Worm (Caenorhabditis elegans) whole organism, early embryonic: ENCODE results near the gene srx-65.

Experiments used
- F13C5.2 ChIP-seq: sonication (generic microtip); optimal IDR thresholded peaks from 2 replicates; lab custom pipeline; 2017; ENCODE audit warnings: mild to moderate bottlenecking, missing genetic modification characterization, inconsistent platforms, missing compliant biosample characterization
- aly-1 ChIP-seq: sonication (generic microtip); optimal IDR thresholded peaks from 2 replicates; lab custom pipeline; 2016; ENCODE audit warnings: missing genetic modification characterization, missing compliant biosample characterization
- ama-1 ChIP-seq: fragments of 150-350 bp; optimal IDR thresholded peaks from 2 replicates; lab custom pipeline; 2014
- ceh-36 ChIP-seq: sonication (generic microtip); optimal IDR thresholded peaks from 2 replicates; lab custom pipeline; 2016; ENCODE audit warnings: missing genetic modification characterization, inconsistent platforms, missing compliant biosample characterization
- flt-1 ChIP-seq: fragments of 200-800 bp; sonication (Bioruptor generic); IDR thresholded peaks from 2 replicates; pipeline ENCODE4 v1.3.6; 2022; ENCODE audit warnings: missing genetic modification characterization, missing compliant biosample characterization
- hmbx-1 ChIP-seq: sonication (generic microtip); optimal IDR thresholded peaks from 2 replicates; lab custom pipeline; 2016; ENCODE audit warnings: mild to moderate bottlenecking, missing genetic modification characterization, missing compliant biosample characterization
- hnd-1 ChIP-seq: sonication (generic microtip); optimal IDR thresholded peaks from 2 replicates; lab custom pipeline; 2016; ENCODE audit warnings: missing genetic modification characterization, missing compliant biosample characterization
- pes-1 ChIP-seq: fragments of 200-800 bp; sonication (Bioruptor generic); IDR thresholded peaks from 2 replicates; pipeline ENCODE4 v1.3.6; 2022; ENCODE audit warnings: missing genetic modification reagents, missing genetic modification characterization, missing compliant biosample characterization
- tbx-11 ChIP-seq: fragments of 200-800 bp; sonication (Bioruptor generic); IDR thresholded peaks from 2 replicates; pipeline ENCODE4 v1.3.6; 2022; ENCODE audit warnings: missing genetic modification characterization, missing compliant biosample characterization
- tbx-37 ChIP-seq: fragments of 200-800 bp; sonication (Bioruptor generic); conservative IDR thresholded peaks from 2 replicates; pipeline ENCODE4 v1.3.6; 2022; ENCODE audit warnings: missing genetic modification reagents, missing genetic modification characterization, missing compliant biosample characterization
- tra-4 ChIP-seq: sonication (generic microtip); optimal IDR thresholded peaks from 2 replicates; lab custom pipeline; 2017; ENCODE audit warnings: missing genetic modification characterization, missing compliant biosample characterization

ce11 chrV:3957608-3958007, 35.9 kb downstream of the srx-65 start, which contains the start of gene cyp-34A5:
- no peak for TF ChIP-seq aly-1 (tag; lab: Kevin White, UChicago)
- TF ChIP-seq flt-1 (GFP tag; lab: Robert Waterston, UW) = no peak
- TF ChIP-seq pes-1 (GFP tag; lab: Robert Waterston, UW) = no peak
- TF ChIP-seq ama-1 (lab: Kevin White, UChicago) = no peak
- TF ChIP-seq hnd-1 (tag; lab: Kevin White, UChicago) = no peak
- TF ChIP-seq ceh-36 (tag; lab: Kevin White, UChicago) = no peak
- no peak for TF ChIP-seq tbx-37
- TF ChIP-seq hmbx-1 (tag; lab: Kevin White, UChicago) = no peak
- TF ChIP-seq F13C5.2 (tag; lab: Kevin White, UChicago) = no peak
- TF ChIP-seq tra-4 (tag; lab: Kevin White, UChicago) = no peak
- no peak for TF ChIP-seq tbx-11 (GFP tag; lab: Robert Waterston, UW)
